Worm (Caenorhabditis elegans) whole organism, L3 larva: ENCODE measurements around the gene adt-1.

ENCODE experiments used
- R02D3.7 ChIP-seq: fragments of 150-350 bp; optimal IDR thresholded peaks from 2 replicates; lab custom pipeline; 2014; ENCODE audit warnings: missing biosample characterization, missing genetic modification characterization
- aly-2 ChIP-seq: fragments of 150-350 bp; optimal IDR thresholded peaks from 2 replicates; lab custom pipeline; 2014; ENCODE audit warnings: missing biosample characterization, missing genetic modification characterization
- ama-1 ChIP-seq: fragments of 150-350 bp; optimal IDR thresholded peaks from 2 replicates; lab custom pipeline; 2018
- ceh-9 ChIP-seq: sonication (generic microtip); optimal IDR thresholded peaks from 2 replicates; lab custom pipeline; 2018; ENCODE audit warnings: missing biosample characterization, missing genetic modification characterization
- elt-1 ChIP-seq: fragments of 150-350 bp; optimal IDR thresholded peaks from 2 replicates; lab custom pipeline; 2014; ENCODE audit warnings: missing biosample characterization, missing genetic modification characterization
- elt-3 ChIP-seq, 3 experiments: fragments of 150-350 bp in 1 of 3; sonication (generic microtip) in 2 of 3; optimal IDR thresholded peaks; 2 replicates in 2 of 3; 4 replicates in 1 of 3; lab custom pipeline; 2014 to 2017; ENCODE audit warnings: missing biosample characterization in 3 of 3, missing genetic modification characterization in 3 of 3
- lin-15B ChIP-seq: fragments of 150-350 bp; optimal IDR thresholded peaks from 2 replicates; lab custom pipeline; 2014; ENCODE audit warnings: missing biosample characterization, missing genetic modification characterization
- mdl-1 ChIP-seq: fragments of 150-350 bp; optimal IDR thresholded peaks from 2 replicates; lab custom pipeline; 2014; ENCODE audit warnings: missing biosample characterization, missing genetic modification characterization
- nhr-12 ChIP-seq: fragments of 150-350 bp; optimal IDR thresholded peaks from 2 replicates; lab custom pipeline; 2014; ENCODE audit warnings: missing biosample characterization, missing genetic modification characterization
- nhr-23 ChIP-seq: fragments of 150-350 bp; optimal IDR thresholded peaks from 2 replicates; lab custom pipeline; 2014; ENCODE audit warnings: missing biosample characterization, missing genetic modification reagents, missing genetic modification characterization
- nhr-77 ChIP-seq: fragments of 150-350 bp; optimal IDR thresholded peaks from 2 replicates; lab custom pipeline; 2014; ENCODE audit warnings: missing biosample characterization, missing genetic modification characterization
- sea-2 ChIP-seq: fragments of 150-350 bp; sonication (generic microtip); optimal IDR thresholded peaks from 4 replicates; lab custom pipeline; 2014; ENCODE audit warnings: missing biosample characterization, missing genetic modification reagents, missing genetic modification characterization
- skn-1 ChIP-seq: fragments of 150-350 bp; optimal IDR thresholded peaks from 2 replicates; lab custom pipeline; 2014; ENCODE audit warnings: missing biosample characterization, missing genetic modification characterization

DNA sequence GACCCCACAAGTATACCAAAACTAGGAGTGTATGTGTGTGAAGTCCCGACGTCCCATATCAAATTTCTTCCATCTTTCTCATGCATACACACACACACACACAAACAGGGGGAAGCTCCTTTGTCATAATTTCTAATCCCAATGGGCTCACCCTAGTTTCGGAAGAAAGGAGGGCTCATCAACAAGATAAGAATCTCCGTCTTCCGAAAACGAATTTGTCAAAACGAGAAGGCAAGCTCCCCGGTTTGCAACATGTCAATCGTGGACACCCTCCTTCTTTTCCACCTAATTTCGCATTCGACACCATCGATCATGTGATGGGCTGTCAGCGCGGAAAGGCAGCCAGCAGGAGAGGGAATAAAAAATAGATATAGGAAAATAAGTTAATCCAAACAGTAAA, 11.7 kb downstream of the adt-1 start:
- TF ChIP-seq ama-1 (no peak), nhr-12 (tag; lab: Kevin White, UChicago) (no peak), sea-2 (GFP tag; lab: Kevin White, UChicago) (no peak), elt-1 (peak; percentile 87), nhr-23 (tag; lab: Kevin White, UChicago) (no peak), mdl-1 (no peak), skn-1 (no peak), lin-15B (no peak), aly-2 (tag; lab: Kevin White, UChicago) (no peak), nhr-77 (tag; lab: Kevin White, UChicago) (no peak), R02D3.7 (tag; lab: Kevin White, UChicago) (no peak), elt-3 (tag; optimal IDR thresholded peaks at IDR 0.05; lab: Kevin White, UChicago) (no peak), ceh-9 (tag; lab: Kevin White, UChicago) (no peak)
